Fruit fly (Drosophila melanogaster) whole organism, embryonic: Measurements from ENCODE around the gene Lamtor5.

Experiments used
- Abd-B ChIP-seq: fragments of 200-800 bp; sonication (Bioruptor generic); optimal IDR thresholded peaks from 2 replicates; lab custom pipeline; 2018; ENCODE audit warnings: missing biosample characterization, mild to moderate bottlenecking, missing genetic modification characterization, moderate library complexity
- BtbVII ChIP-seq: fragments of 200-800 bp; sonication (Bioruptor generic); optimal IDR thresholded peaks from 3 replicates; lab custom pipeline; 2017; ENCODE audit warnings: missing biosample characterization, mild to moderate bottlenecking, missing genetic modification characterization
- CG10979 ChIP-seq: fragments of 200-800 bp; sonication (Bioruptor generic); optimal IDR thresholded peaks from 2 replicates; lab custom pipeline; 2018; ENCODE audit warnings: missing biosample characterization, mild to moderate bottlenecking, missing genetic modification characterization, moderate library complexity
- CG11504 ChIP-seq: fragments of 200-800 bp; sonication (Bioruptor generic); optimal IDR thresholded peaks from 3 replicates; lab custom pipeline; 2019; ENCODE audit warnings: missing biosample characterization, mild to moderate bottlenecking, missing genetic modification characterization, moderate library complexity
- CG11723 ChIP-seq: fragments of 200-800 bp; sonication (Bioruptor generic); optimal IDR thresholded peaks from 2 replicates; lab custom pipeline; 2017; ENCODE audit warnings: missing biosample characterization, mild to moderate bottlenecking, missing genetic modification characterization
- CG12391 ChIP-seq: fragments of 200-800 bp; sonication (Bioruptor generic); optimal IDR thresholded peaks from 3 replicates; lab custom pipeline; 2018; ENCODE audit warnings: missing biosample characterization, mild to moderate bottlenecking, missing genetic modification characterization, moderate library complexity
- CG17361 ChIP-seq: fragments of 200-800 bp; sonication (Bioruptor generic); IDR thresholded peaks from 3 replicates; pipeline ENCODE4 v1.3.6; 2022; ENCODE audit warnings: missing biosample characterization, missing genetic modification characterization
- CG1832 ChIP-seq: fragments of 200-800 bp; sonication (Bioruptor generic); optimal IDR thresholded peaks from 2 replicates; lab custom pipeline; 2017; ENCODE audit warnings: missing biosample characterization, mild to moderate bottlenecking, missing genetic modification characterization, inconsistent platforms
- CG6254 ChIP-seq: fragments of 200-800 bp; sonication (Bioruptor generic); optimal IDR thresholded peaks from 3 replicates; lab custom pipeline; 2017; ENCODE audit warnings: mild to moderate bottlenecking, missing biosample characterization, missing genetic modification reagents, missing genetic modification characterization
- CG7839 ChIP-seq: fragments of 200-800 bp; sonication (Bioruptor generic); optimal IDR thresholded peaks from 3 replicates; lab custom pipeline; 2018; ENCODE audit warnings: missing biosample characterization, mild to moderate bottlenecking, missing genetic modification characterization, moderate library complexity
- CG8478 ChIP-seq: fragments of >200 bp; optimal IDR thresholded peaks from 2 replicates; lab custom pipeline; 2018
- CG8765 ChIP-seq: fragments of 200-800 bp; sonication (Bioruptor generic); IDR thresholded peaks from 2 replicates; pipeline ENCODE4 v1.3.6; 2022; ENCODE audit warnings: missing biosample characterization, missing genetic modification characterization
- CG9609 ChIP-seq: fragments of 200-800 bp; sonication (Bioruptor generic); optimal IDR thresholded peaks from 3 replicates; lab custom pipeline; 2016; ENCODE audit warnings: missing biosample characterization, missing genetic modification characterization
- CG9797 ChIP-seq: fragments of 200-800 bp; sonication (Bioruptor generic); optimal IDR thresholded peaks from 3 replicates; lab custom pipeline; 2018; ENCODE audit warnings: missing biosample characterization, mild to moderate bottlenecking, missing genetic modification characterization
- D ChIP-seq, 2 experiments: fragments of 200-800 bp in 1 of 2; fragments of >200 bp in 1 of 2; sonication (Bioruptor generic) in 1 of 2; optimal IDR thresholded peaks; 2 replicates in 1 of 2; 3 replicates in 1 of 2; lab custom pipeline; 2017; ENCODE audit warnings: mild to moderate bottlenecking in 1 of 2, missing biosample characterization in 1 of 2, missing genetic modification characterization in 1 of 2, missing genetic modification reagents in 1 of 2
- Deaf1 ChIP-seq: fragments of 200-800 bp; optimal IDR thresholded peaks from 3 replicates; lab custom pipeline; 2019; ENCODE audit warnings: missing biosample characterization, mild to moderate bottlenecking, missing genetic modification characterization, moderate library complexity
- Dfd ChIP-seq, 2 experiments: fragments of >200 bp; optimal IDR thresholded peaks; 2 replicates each; lab custom pipeline; 2017; ENCODE audit warnings: missing biosample characterization in 2 of 2, missing genetic modification characterization in 2 of 2
- Dip3 ChIP-seq: fragments of 200-800 bp; sonication (Bioruptor generic); optimal IDR thresholded peaks from 3 replicates; lab custom pipeline; 2016; ENCODE audit warnings: missing biosample characterization, missing genetic modification characterization
- Dll ChIP-seq: fragments of 200-800 bp; sonication (Bioruptor generic); IDR thresholded peaks from 4 replicates; pipeline ENCODE4 v1.3.6; 2022; ENCODE audit warnings: missing biosample characterization, missing genetic modification characterization; ENCODE audit not compliant: partially characterized antibody
- Hand ChIP-seq: fragments of 200-800 bp; sonication (Bioruptor generic); optimal IDR thresholded peaks from 2 replicates; lab custom pipeline; 2017; ENCODE audit warnings: mild to moderate bottlenecking, missing biosample characterization, missing genetic modification reagents, missing genetic modification characterization
- Lim3 ChIP-seq: fragments of 200-800 bp; sonication (Bioruptor generic); IDR thresholded peaks from 2 replicates; pipeline ENCODE4 v1.3.6; 2022; ENCODE audit warnings: missing biosample characterization, missing genetic modification characterization
- Mad ChIP-seq: fragments of 200-800 bp; sonication (Bioruptor generic); optimal IDR thresholded peaks from 2 replicates; lab custom pipeline; 2016; ENCODE audit warnings: missing biosample characterization, missing genetic modification characterization
- Mes4 ChIP-seq: fragments of 200-800 bp; sonication (Bioruptor generic); optimal IDR thresholded peaks from 2 replicates; lab custom pipeline; 2016; ENCODE audit warnings: missing biosample characterization, missing genetic modification characterization
- Neu2 ChIP-seq: fragments of 200-800 bp; sonication (Bioruptor generic); optimal IDR thresholded peaks from 3 replicates; lab custom pipeline; 2016; ENCODE audit warnings: missing biosample characterization, missing genetic modification characterization, borderline replicate concordance
- Optix ChIP-seq: fragments of 200-800 bp; sonication (Bioruptor generic); IDR thresholded peaks from 3 replicates; pipeline ENCODE4 v1.3.6; 2022; ENCODE audit warnings: missing biosample characterization, missing genetic modification characterization
- Ptx1 ChIP-seq: fragments of 200-800 bp; sonication (Bioruptor generic); IDR thresholded peaks from 2 replicates; pipeline ENCODE4 v1.3.6; 2022; ENCODE audit warnings: missing biosample characterization, missing genetic modification characterization
- Sin3A ChIP-seq: fragments of >200 bp; optimal IDR thresholded peaks from 2 replicates; lab custom pipeline; 2018
- YL-1 ChIP-seq: fragments of 200-800 bp; sonication (Bioruptor generic); optimal IDR thresholded peaks from 3 replicates; lab custom pipeline; 2017; ENCODE audit warnings: missing biosample characterization, mild to moderate bottlenecking, missing genetic modification characterization
- ase ChIP-seq: fragments of 200-800 bp; sonication (Bioruptor generic); IDR thresholded peaks from 3 replicates; pipeline ENCODE4 v1.3.6; 2022; ENCODE audit warnings: missing biosample characterization, missing genetic modification characterization
- caup ChIP-seq: fragments of 200-800 bp; sonication (Bioruptor generic); optimal IDR thresholded peaks from 3 replicates; lab custom pipeline; 2017; ENCODE audit warnings: missing biosample characterization, mild to moderate bottlenecking, missing genetic modification characterization, moderate library complexity; ENCODE audit not compliant: severe bottlenecking
- ci ChIP-seq: fragments of 200-800 bp; sonication (Bioruptor generic); IDR thresholded peaks from 3 replicates; pipeline ENCODE4 v1.3.6; 2022; ENCODE audit warnings: missing biosample characterization, missing genetic modification characterization
- corto ChIP-seq: fragments of 200-800 bp; sonication (Bioruptor generic); optimal IDR thresholded peaks from 2 replicates; lab custom pipeline; 2016; ENCODE audit warnings: missing biosample characterization, mild to moderate bottlenecking, missing genetic modification characterization, moderate library complexity
- dati ChIP-seq: fragments of 200-800 bp; sonication (Bioruptor generic); IDR thresholded peaks from 2 replicates; pipeline ENCODE4 v1.3.6; 2022; ENCODE audit warnings: missing biosample characterization, missing genetic modification characterization
- dmrt11E ChIP-seq: fragments of 200-800 bp; sonication (Bioruptor generic); optimal IDR thresholded peaks from 3 replicates; lab custom pipeline; 2018; ENCODE audit warnings: missing biosample characterization, mild to moderate bottlenecking, missing genetic modification characterization, moderate library complexity
- ham ChIP-seq: fragments of 200-800 bp; sonication (Bioruptor generic); IDR thresholded peaks from 2 replicates; pipeline ENCODE4 v1.3.6; 2022; ENCODE audit warnings: missing biosample characterization, missing genetic modification characterization
- hkb ChIP-seq, 2 experiments: fragments of 200-800 bp in 1 of 2; fragments of >200 bp in 1 of 2; sonication (Bioruptor generic) in 1 of 2; IDR thresholded peaks in 1 of 2; optimal IDR thresholded peaks in 1 of 2; 2 replicates each; pipeline versions ENCODE4 v1.3.6 to Lab custom; 2017 to 2022; ENCODE audit warnings: missing biosample characterization in 1 of 2, missing genetic modification characterization in 1 of 2
- insv ChIP-seq, 2 experiments: fragments of 200-800 bp; sonication (Bioruptor generic); optimal IDR thresholded peaks; 3 replicates each; lab custom pipeline; 2016 to 2018; ENCODE audit warnings: missing biosample characterization in 2 of 2, missing genetic modification characterization in 2 of 2
- klu ChIP-seq: fragments of 200-800 bp; sonication (Bioruptor generic); IDR thresholded peaks from 2 replicates; pipeline ENCODE4 v1.3.6; 2022; ENCODE audit warnings: missing biosample characterization, missing genetic modification characterization
- otp ChIP-seq: fragments of 200-800 bp; sonication (Bioruptor generic); IDR thresholded peaks from 3 replicates; pipeline ENCODE4, ENCODE4 v1.3.6; 2022; ENCODE audit warnings: missing biosample characterization, missing genetic modification characterization
- phol ChIP-seq: fragments of 200-800 bp; sonication (Bioruptor generic); optimal IDR thresholded peaks from 3 replicates; lab custom pipeline; 2018; ENCODE audit warnings: missing biosample characterization, mild to moderate bottlenecking, missing genetic modification characterization, moderate library complexity
- sob ChIP-seq: fragments of 200-800 bp; sonication (Bioruptor generic); IDR thresholded peaks from 2 replicates; pipeline ENCODE4 v1.3.6; 2022; ENCODE audit warnings: missing biosample characterization, missing genetic modification characterization
- tna ChIP-seq: fragments of 200-800 bp; sonication (Bioruptor generic); IDR thresholded peaks from 2 replicates; pipeline ENCODE4 v1.3.6; 2022; ENCODE audit warnings: missing biosample characterization, missing genetic modification characterization; ENCODE audit not compliant: partially characterized antibody
- tup ChIP-seq: fragments of 200-800 bp; sonication (Bioruptor generic); optimal IDR thresholded peaks from 2 replicates; lab custom pipeline; 2016; ENCODE audit warnings: missing biosample characterization, mild to moderate bottlenecking, missing genetic modification characterization, moderate library complexity
- vfl ChIP-seq: fragments of 200-800 bp; sonication (Bioruptor generic); optimal IDR thresholded peaks from 2 replicates; lab custom pipeline; 2016; ENCODE audit warnings: missing biosample characterization, missing genetic modification characterization
- z ChIP-seq: fragments of 200-800 bp; sonication (Bioruptor generic); IDR thresholded peaks from 3 replicates; pipeline ENCODE4 v1.3.6; 2022; ENCODE audit warnings: missing biosample characterization, missing genetic modification characterization
- zfh1 ChIP-seq: fragments of 200-800 bp; sonication (Bioruptor generic); IDR thresholded peaks from 3 replicates; pipeline ENCODE4 v1.3.6; 2022; ENCODE audit warnings: missing biosample characterization, missing genetic modification characterization
- zfh2 ChIP-seq: fragments of 200-800 bp; sonication (Bioruptor generic); optimal IDR thresholded peaks from 2 replicates; lab custom pipeline; 2016; ENCODE audit warnings: missing biosample characterization, missing genetic modification characterization

Lamtor5 gene

dm6 chrX:1889926-1890325 is 31.2 kb upstream of the Lamtor5 start, which contains the start of the genes trr and mRpL16 (continued):
- TF ChIP-seq Hand (no peak), phol (peak; percentile 83), Dfd (GFP tag; optimal IDR thresholded peaks at IDR 0.05; lab: Kevin White, UChicago) (no peak), z (GFP tag; lab: Robert Waterston, UW) (no peak), Abd-B (GFP tag; lab: Kevin White, UChicago) (peak; percentile 64), ham (GFP tag; lab: Robert Waterston, UW) (no peak), CG17361 (GFP tag; lab: Robert Waterston, UW) (no peak; the same call in 2 of the 3 replicates), Mad (GFP tag; lab: Kevin White, UChicago) (peak; percentile 58), CG12391 (tag; lab: Kevin White, UChicago) (peak; percentile 72), CG9609 (GFP tag; lab: Kevin White, UChicago) (peak; percentile 22), vfl (GFP tag; lab: Kevin White, UChicago) (no peak), zfh2 (GFP tag; lab: Kevin White, UChicago) (peak; percentile 65), CG6254 (GFP tag; lab: Kevin White, UChicago) (no peak), CG8765 (GFP tag; lab: Robert Waterston, UW) (no peak), Deaf1 (no peak), dmrt11E (tag; lab: Kevin White, UChicago) (peak; percentile 31), D (optimal IDR thresholded peaks at IDR 0.05; lab: Kevin White, UChicago) (no peak), D (GFP tag; optimal IDR thresholded peaks at IDR 0.05; lab: Kevin White, UChicago) (no peak), sob (GFP tag; lab: Robert Waterston, UW) (peak; percentile 40; the same call in 1 of the 2 replicates), ase (GFP tag; lab: Robert Waterston, UW) (no peak), tup (no peak), Ptx1 (peak; percentile 39; the same call in 1 of the 2 replicates), Optix (GFP tag; lab: Robert Waterston, UW) (0 out of 3 replicates have a peak, but pooled peaks have one; percentile 40), BtbVII (no peak)
- TF ChIP-seq, all 482 proteins: peak for 184

- TF ChIP-seq otp (GFP tag; lab: Robert Waterston, UW) (no peak), CG8478 (lab: Kevin White, UChicago) (peak; percentile 76), klu (no peak), Sin3A (no peak), CG7839 (tag; lab: Kevin White, UChicago) (no peak), CG1832 (GFP tag; lab: Kevin White, UChicago) (peak; percentile 58), CG9797 (GFP tag; lab: Kevin White, UChicago) (no peak)
These were observed 22.0 kb upstream of the Lamtor5 start for dm6 chrX:1880779-1881178.

dm6 chrX:1880139-1880556 is 21.4 kb upstream of the Lamtor5 start, which contains the start of gene Coa8:
Gene Coa8 (plus strand): TSS chrX:1880282.
- TF ChIP-seq Lim3 (GFP tag; lab: Robert Waterston, UW) (no peak), Dll (peak; percentile 57), CG11504 (tag; lab: Kevin White, UChicago) (no peak), Mad (GFP tag; lab: Kevin White, UChicago) (peak; percentile 15), ci (GFP tag; lab: Robert Waterston, UW) (0 out of 3 replicates have a peak, but pooled peaks have one; percentile 18), Neu2 (GFP tag; lab: Kevin White, UChicago) (no peak), CG6254 (GFP tag; lab: Kevin White, UChicago) (no peak), insv (GFP tag; optimal IDR thresholded peaks at IDR 0.05; lab: Kevin White, UChicago) (peak in 1 of 2 experiments; percentile 25), zfh1 (GFP tag; lab: Robert Waterston, UW) (peak; percentile 46; the same call in 2 of the 3 replicates), CG11723 (GFP tag; lab: Kevin White, UChicago) (no peak), Mes4 (GFP tag; lab: Kevin White, UChicago) (no peak), tup (no peak), dati (GFP tag; lab: Robert Waterston, UW) (no peak), CG10979 (tag; lab: Kevin White, UChicago) (no peak), corto (no peak), Dip3 (peak; percentile 33), tna (GFP tag; lab: Robert Waterston, UW) (no peak), phol (peak; percentile 45), ase (GFP tag; lab: Robert Waterston, UW) (no peak), YL-1 (peak; percentile 10), caup (GFP tag; lab: Kevin White, UChicago) (peak; percentile 47), hkb (optimal IDR thresholded peaks at IDR 0.05; lab: Kevin White, UChicago) (no peak), hkb (GFP tag; IDR thresholded peaks at IDR 0.05; lab: Robert Waterston, UW) (peak; percentile 49; the same call in 1 of the 2 replicates)
